Fruit fly (Drosophila melanogaster) whole organism, embryonic: ENCODE results near the gene Vm34Ca.

Experiments
- C15 ChIP-seq: fragments of 200-800 bp; sonication (Bioruptor generic); IDR thresholded peaks from 3 replicates; pipeline ENCODE4 v1.3.6; 2022; ENCODE audit warnings: missing biosample characterization, missing genetic modification characterization
- CG10274 ChIP-seq: fragments of 200-800 bp; sonication (Bioruptor generic); optimal IDR thresholded peaks from 3 replicates; lab custom pipeline; 2017; ENCODE audit warnings: missing biosample characterization, mild to moderate bottlenecking, missing genetic modification characterization
- CG11456 ChIP-seq: fragments of 200-800 bp; sonication (Bioruptor generic); IDR thresholded peaks from 3 replicates; pipeline ENCODE4 v1.3.6; 2022; ENCODE audit warnings: missing biosample characterization, missing genetic modification characterization
- CG11723 ChIP-seq: fragments of 200-800 bp; sonication (Bioruptor generic); optimal IDR thresholded peaks from 2 replicates; lab custom pipeline; 2017; ENCODE audit warnings: missing biosample characterization, mild to moderate bottlenecking, missing genetic modification characterization
- CG12391 ChIP-seq: fragments of 200-800 bp; sonication (Bioruptor generic); optimal IDR thresholded peaks from 3 replicates; lab custom pipeline; 2018; ENCODE audit warnings: missing biosample characterization, mild to moderate bottlenecking, missing genetic modification characterization, moderate library complexity
- CG13123 ChIP-seq: fragments of 200-800 bp; sonication (Bioruptor generic); optimal IDR thresholded peaks from 2 replicates; lab custom pipeline; 2016; ENCODE audit warnings: missing biosample characterization, missing genetic modification characterization
- CG14965 ChIP-seq: fragments of 200-800 bp; sonication (Bioruptor generic); optimal IDR thresholded peaks from 2 replicates; lab custom pipeline; 2016; ENCODE audit warnings: missing biosample characterization, missing genetic modification characterization, borderline replicate concordance
- CG15601 ChIP-seq: fragments of 200-800 bp; sonication (Bioruptor generic); optimal IDR thresholded peaks from 3 replicates; lab custom pipeline; 2019; ENCODE audit warnings: missing biosample characterization, mild to moderate bottlenecking, missing genetic modification characterization, moderate library complexity
- CG16863 ChIP-seq: fragments of 200-800 bp; sonication (Bioruptor generic); optimal IDR thresholded peaks from 3 replicates; lab custom pipeline; 2016; ENCODE audit warnings: missing biosample characterization, missing genetic modification characterization
- CG17912 ChIP-seq: fragments of 200-800 bp; sonication (Bioruptor generic); optimal IDR thresholded peaks from 2 replicates; lab custom pipeline; 2018; ENCODE audit warnings: missing biosample characterization, mild to moderate bottlenecking, missing genetic modification characterization
- CG1832 ChIP-seq: fragments of 200-800 bp; sonication (Bioruptor generic); optimal IDR thresholded peaks from 2 replicates; lab custom pipeline; 2017; ENCODE audit warnings: missing biosample characterization, mild to moderate bottlenecking, missing genetic modification characterization, inconsistent platforms
- CG2712 ChIP-seq: fragments of 200-800 bp; optimal IDR thresholded peaks from 3 replicates; lab custom pipeline; 2019; ENCODE audit warnings: missing biosample characterization, mild to moderate bottlenecking, missing genetic modification characterization, moderate library complexity
- CG5180 ChIP-seq: fragments of 200-800 bp; sonication (Bioruptor generic); optimal IDR thresholded peaks from 3 replicates; lab custom pipeline; 2017; ENCODE audit warnings: missing biosample characterization, missing genetic modification characterization, mild to moderate bottlenecking, moderate library complexity, missing genetic modification reagents
- CG6254 ChIP-seq: fragments of 200-800 bp; sonication (Bioruptor generic); optimal IDR thresholded peaks from 3 replicates; lab custom pipeline; 2017; ENCODE audit warnings: mild to moderate bottlenecking, missing biosample characterization, missing genetic modification reagents, missing genetic modification characterization
- CG8765 ChIP-seq: fragments of 200-800 bp; sonication (Bioruptor generic); IDR thresholded peaks from 2 replicates; pipeline ENCODE4 v1.3.6; 2022; ENCODE audit warnings: missing biosample characterization, missing genetic modification characterization
- CG9609 ChIP-seq: fragments of 200-800 bp; sonication (Bioruptor generic); optimal IDR thresholded peaks from 3 replicates; lab custom pipeline; 2016; ENCODE audit warnings: missing biosample characterization, missing genetic modification characterization
- CG9817 ChIP-seq: fragments of 200-800 bp; sonication (Bioruptor generic); optimal IDR thresholded peaks from 2 replicates; lab custom pipeline; 2018; ENCODE audit warnings: missing biosample characterization, mild to moderate bottlenecking, missing genetic modification characterization, moderate library complexity
- Chrac-16 ChIP-seq: fragments of 200-800 bp; sonication (Bioruptor generic); optimal IDR thresholded peaks from 3 replicates; lab custom pipeline; 2016; ENCODE audit warnings: missing biosample characterization, missing genetic modification characterization
- ERR ChIP-seq: fragments of 200-800 bp; sonication (Bioruptor generic); optimal IDR thresholded peaks from 2 replicates; lab custom pipeline; 2016; ENCODE audit warnings: missing biosample characterization, missing genetic modification characterization
- Elba2 ChIP-seq: fragments of 200-800 bp; sonication (Bioruptor generic); optimal IDR thresholded peaks from 3 replicates; lab custom pipeline; 2016; ENCODE audit warnings: missing biosample characterization, missing genetic modification characterization
- HmgD ChIP-seq: fragments of 200-800 bp; sonication (Bioruptor generic); optimal IDR thresholded peaks from 3 replicates; lab custom pipeline; 2016; ENCODE audit warnings: missing biosample characterization, missing genetic modification characterization
- Hr78 ChIP-seq, 2 experiments: fragments of 200-800 bp in 1 of 2; fragments of >200 bp in 1 of 2; sonication (Bioruptor generic) in 1 of 2; optimal IDR thresholded peaks; 2 replicates each; lab custom pipeline; 2017 to 2019; ENCODE audit warnings: missing biosample characterization in 2 of 2, missing genetic modification characterization in 2 of 2, mild to moderate bottlenecking in 1 of 2, moderate library complexity in 1 of 2
- MBD-R2 ChIP-seq: fragments of 200-800 bp; sonication (Bioruptor generic); IDR thresholded peaks from 2 replicates; pipeline ENCODE4 v1.3.6; 2022; ENCODE audit warnings: missing biosample characterization, missing genetic modification characterization
- MTF-1 ChIP-seq: fragments of 200-800 bp; sonication (Bioruptor generic); optimal IDR thresholded peaks from 2 replicates; lab custom pipeline; 2018; ENCODE audit warnings: missing biosample characterization, mild to moderate bottlenecking, missing genetic modification characterization, borderline replicate concordance
- Mad ChIP-seq: fragments of 200-800 bp; sonication (Bioruptor generic); optimal IDR thresholded peaks from 2 replicates; lab custom pipeline; 2016; ENCODE audit warnings: missing biosample characterization, missing genetic modification characterization
- Myb ChIP-seq: fragments of 200-800 bp; sonication (Bioruptor generic); optimal IDR thresholded peaks from 2 replicates; lab custom pipeline; 2016; ENCODE audit warnings: missing biosample characterization, missing genetic modification characterization
- NC2β ChIP-seq: fragments of 200-800 bp; sonication (Bioruptor generic); optimal IDR thresholded peaks from 2 replicates; lab custom pipeline; 2016; ENCODE audit warnings: missing biosample characterization, missing genetic modification characterization
- Nf-YB ChIP-seq: fragments of 200-800 bp; sonication (Bioruptor generic); optimal IDR thresholded peaks from 3 replicates; lab custom pipeline; 2019; ENCODE audit warnings: missing biosample characterization, mild to moderate bottlenecking, missing genetic modification characterization, moderate library complexity
- PHDP ChIP-seq: fragments of 200-800 bp; sonication (Bioruptor generic); optimal IDR thresholded peaks from 3 replicates; lab custom pipeline; 2018; ENCODE audit warnings: missing biosample characterization, mild to moderate bottlenecking, missing genetic modification characterization, moderate library complexity
- ash1 ChIP-seq: fragments of 200-800 bp; sonication (Bioruptor generic); optimal IDR thresholded peaks from 2 replicates; lab custom pipeline; 2018; ENCODE audit warnings: missing biosample characterization, mild to moderate bottlenecking, missing genetic modification characterization
- bowl ChIP-seq: fragments of 200-800 bp; sonication (Bioruptor generic); IDR thresholded peaks from 2 replicates; pipeline ENCODE4 v1.3.6; 2022; ENCODE audit warnings: missing biosample characterization, missing genetic modification characterization
- crp ChIP-seq, 2 experiments: fragments of 200-800 bp; sonication (Bioruptor generic); optimal IDR thresholded peaks; 2 replicates in 1 of 2; 3 replicates in 1 of 2; lab custom pipeline; 2017; ENCODE audit warnings: missing biosample characterization in 2 of 2, missing genetic modification characterization in 2 of 2, mild to moderate bottlenecking in 1 of 2, moderate library complexity in 1 of 2
- dmrt11E ChIP-seq: fragments of 200-800 bp; sonication (Bioruptor generic); optimal IDR thresholded peaks from 3 replicates; lab custom pipeline; 2018; ENCODE audit warnings: missing biosample characterization, mild to moderate bottlenecking, missing genetic modification characterization, moderate library complexity
- dmrt99B ChIP-seq: fragments of 200-800 bp; sonication (Bioruptor generic); optimal IDR thresholded peaks from 2 replicates; lab custom pipeline; 2018; ENCODE audit warnings: missing biosample characterization, mild to moderate bottlenecking, missing genetic modification characterization, moderate library complexity
- exex ChIP-seq: fragments of 200-800 bp; sonication (Bioruptor generic); optimal IDR thresholded peaks from 4 replicates; lab custom pipeline; 2018; ENCODE audit warnings: missing biosample characterization, mild to moderate bottlenecking, missing genetic modification characterization, moderate library complexity
- fd3F ChIP-seq: fragments of 200-800 bp; sonication (Bioruptor generic); optimal IDR thresholded peaks from 2 replicates; lab custom pipeline; 2018; ENCODE audit warnings: missing biosample characterization, mild to moderate bottlenecking, missing genetic modification characterization, moderate library complexity
- fd96Cb ChIP-seq: fragments of 200-800 bp; sonication (Bioruptor generic); optimal IDR thresholded peaks from 2 replicates; lab custom pipeline; 2018; ENCODE audit warnings: missing biosample characterization, mild to moderate bottlenecking, missing genetic modification characterization, moderate library complexity
- fu2 ChIP-seq: fragments of 200-800 bp; sonication (Bioruptor generic); optimal IDR thresholded peaks from 2 replicates; lab custom pipeline; 2016; ENCODE audit warnings: missing biosample characterization, missing genetic modification characterization
- gsb-n ChIP-seq: fragments of 200-800 bp; sonication (Bioruptor generic); optimal IDR thresholded peaks from 3 replicates; lab custom pipeline; 2018; ENCODE audit warnings: missing biosample characterization, mild to moderate bottlenecking, missing genetic modification characterization
- lola ChIP-seq, 3 experiments: fragments of >200 bp in 2 of 3; fragments of 200-800 bp in 1 of 3; sonication (Bioruptor generic) in 1 of 3; optimal IDR thresholded peaks; 2 replicates each; lab custom pipeline; 2017 to 2019; ENCODE audit warnings: missing biosample characterization in 3 of 3, missing genetic modification characterization in 3 of 3, mild to moderate bottlenecking in 1 of 3, moderate library complexity in 1 of 3
- lov ChIP-seq, 2 experiments: fragments of 200-800 bp in 1 of 2; fragments of >200 bp in 1 of 2; sonication (Bioruptor generic) in 1 of 2; IDR thresholded peaks in 1 of 2; optimal IDR thresholded peaks in 1 of 2; 2 replicates in 1 of 2; 3 replicates in 1 of 2; pipeline versions ENCODE4 v1.3.6 to Lab custom; 2017 to 2022; ENCODE audit warnings: missing biosample characterization in 1 of 2, missing genetic modification characterization in 1 of 2
- otp ChIP-seq: fragments of 200-800 bp; sonication (Bioruptor generic); IDR thresholded peaks from 3 replicates; pipeline ENCODE4, ENCODE4 v1.3.6; 2022; ENCODE audit warnings: missing biosample characterization, missing genetic modification characterization
- peb ChIP-seq: fragments of 200-800 bp; sonication (Bioruptor generic); IDR thresholded peaks from 2 replicates; pipeline ENCODE4 v1.3.6; 2022; ENCODE audit warnings: missing biosample characterization, missing genetic modification characterization
- salm ChIP-seq: fragments of 200-800 bp; sonication (Bioruptor generic); optimal IDR thresholded peaks from 2 replicates; lab custom pipeline; 2018; ENCODE audit warnings: missing biosample characterization, mild to moderate bottlenecking, missing genetic modification characterization
- sqz ChIP-seq: fragments of 200-800 bp; sonication (Bioruptor generic); optimal IDR thresholded peaks from 3 replicates; lab custom pipeline; 2018; ENCODE audit warnings: missing biosample characterization, mild to moderate bottlenecking, missing genetic modification characterization
- ssp ChIP-seq: fragments of 200-800 bp; sonication (Bioruptor generic); IDR thresholded peaks from 2 replicates; pipeline ENCODE4 v1.3.6; 2022; ENCODE audit warnings: missing biosample characterization, missing genetic modification characterization
- tin ChIP-seq: fragments of 200-800 bp; sonication (Bioruptor generic); optimal IDR thresholded peaks from 3 replicates; lab custom pipeline; 2016; ENCODE audit warnings: missing biosample characterization, missing genetic modification characterization
- trem ChIP-seq: fragments of 200-800 bp; optimal IDR thresholded peaks from 3 replicates; lab custom pipeline; 2019; ENCODE audit warnings: missing biosample characterization, mild to moderate bottlenecking, missing genetic modification characterization, moderate library complexity
- trh ChIP-seq: fragments of 200-800 bp; sonication (Bioruptor generic); optimal IDR thresholded peaks from 2 replicates; lab custom pipeline; 2016; ENCODE audit warnings: missing biosample characterization, missing genetic modification characterization

Gene Vm34Ca

dm6 chr2L:13368940-13369339 lies 42.5 kb downstream of the Vm34Ca start, which contains the start of gene CG31855 (continued):
- TF ChIP-seq Hr78 (GFP tag; optimal IDR thresholded peaks at IDR 0.05; lab: Kevin White, UChicago) (no peak), otp (peak; percentile 53; the same call in 1 of the 3 replicates), exex (no peak), CG12391 (tag; lab: Kevin White, UChicago) (peak; percentile 88), trh (peak; percentile 39), sqz (GFP tag; lab: Kevin White, UChicago) (peak; percentile 58), CG9817 (tag; lab: Kevin White, UChicago) (peak; percentile 78), trem (peak; percentile 74), crp (GFP tag; optimal IDR thresholded peaks at IDR 0.05; lab: Kevin White, UChicago) (peak in 1 of 2 experiments; percentile 42), Mad (GFP tag; lab: Kevin White, UChicago) (peak; percentile 76), Chrac-16 (GFP tag; lab: Kevin White, UChicago) (peak; percentile 85), fu2 (GFP tag; lab: Kevin White, UChicago) (peak; percentile 69), CG10274 (GFP tag; lab: Kevin White, UChicago) (no peak), CG9609 (peak; percentile 69), peb (GFP tag; lab: Robert Waterston, UW) (peak; percentile 47; the same call in 1 of the 2 replicates), CG15601 (tag; lab: Kevin White, UChicago) (peak; percentile 73), CG6254 (GFP tag; lab: Kevin White, UChicago) (peak; percentile 17), salm (peak; percentile 36), fd3F (GFP tag; lab: Kevin White, UChicago) (peak; percentile 75), Nf-YB (GFP tag; lab: Kevin White, UChicago) (peak; percentile 38), lola (GFP tag; optimal IDR thresholded peaks at IDR 0.05; lab: Kevin White, UChicago) (peak in 1 of 3 experiments; percentile 58), dmrt99B (peak; percentile 76), CG11456 (GFP tag; lab: Robert Waterston, UW) (peak; percentile 90), CG13123 (GFP tag; lab: Kevin White, UChicago) (peak; percentile 82), ssp (GFP tag; lab: Robert Waterston, UW) (peak; percentile 50), ERR (peak; percentile 29), CG16863 (peak; percentile 63), CG17912 (GFP tag; lab: Kevin White, UChicago) (peak; percentile 69), HmgD (no peak), Elba2 (GFP tag; lab: Kevin White, UChicago) (no peak), C15 (0 out of 3 replicates have a peak, but pooled peaks have one; percentile 53), CG1832 (GFP tag; lab: Kevin White, UChicago) (no peak), CG11723 (GFP tag; lab: Kevin White, UChicago) (peak; percentile 63), lov (optimal IDR thresholded peaks at IDR 0.05; lab: Kevin White, UChicago) (no peak), lov (GFP tag; IDR thresholded peaks at IDR 0.05; lab: Robert Waterston, UW) (peak; percentile 62; the same call in 1 of the 3 replicates), PHDP (tag; lab: Kevin White, UChicago) (peak; percentile 81), gsb-n (tag; lab: Kevin White, UChicago) (peak; percentile 72), tin (peak; percentile 88), MTF-1 (GFP tag; lab: Kevin White, UChicago) (peak; percentile 69), CG5180 (GFP tag; lab: Kevin White, UChicago) (peak; percentile 35), dmrt11E (peak; percentile 71), fd96Cb (tag; lab: Kevin White, UChicago) (peak; percentile 61), CG8765 (GFP tag; lab: Robert Waterston, UW) (no peak; the same call in 1 of the 2 replicates), ash1 (GFP tag; lab: Kevin White, UChicago) (no peak), CG2712 (tag; lab: Kevin White, UChicago) (peak; percentile 80), bowl (GFP tag; lab: Robert Waterston, UW) (no peak), Myb (GFP tag; lab: Kevin White, UChicago) (peak; percentile 65), CG14965 (GFP tag; lab: Kevin White, UChicago) (no peak), MBD-R2 (peak; percentile 93), NC2β (GFP tag; lab: Kevin White, UChicago) (peak; percentile 73)
